Worm (Caenorhabditis elegans) whole organism, L3 larva: ENCODE data around the gene pqn-27.

Experiments
- R02D3.7 ChIP-seq: fragments of 150-350 bp; optimal IDR thresholded peaks from 2 replicates; lab custom pipeline; 2014; ENCODE audit warnings: missing biosample characterization, missing genetic modification characterization
- ZK546.5 ChIP-seq: sonication (generic microtip); optimal IDR thresholded peaks from 2 replicates; lab custom pipeline; 2017; ENCODE audit warnings: missing biosample characterization, missing genetic modification characterization
- ceh-28 ChIP-seq: fragments of 150-350 bp; optimal IDR thresholded peaks from 2 replicates; lab custom pipeline; 2014; ENCODE audit warnings: missing biosample characterization, missing genetic modification reagents, missing genetic modification characterization
- ceh-82 ChIP-seq: fragments of 150-350 bp; optimal IDR thresholded peaks from 2 replicates; lab custom pipeline; 2014; ENCODE audit warnings: missing biosample characterization, missing genetic modification characterization
- fkh-10 ChIP-seq: sonication (generic microtip); optimal IDR thresholded peaks from 2 replicates; lab custom pipeline; 2017; ENCODE audit warnings: missing biosample characterization, missing genetic modification reagents, missing genetic modification characterization
- nhr-23 ChIP-seq: fragments of 150-350 bp; optimal IDR thresholded peaks from 2 replicates; lab custom pipeline; 2014; ENCODE audit warnings: missing biosample characterization, missing genetic modification reagents, missing genetic modification characterization
- nhr-76 ChIP-seq: fragments of 150-350 bp; sonication (generic microtip); optimal IDR thresholded peaks from 5 replicates; lab custom pipeline; 2014; ENCODE audit warnings: missing biosample characterization, missing genetic modification characterization
- pha-4 ChIP-seq: fragments of 150-350 bp; optimal IDR thresholded peaks from 2 replicates; lab custom pipeline; 2014; ENCODE audit warnings: missing biosample characterization, missing genetic modification reagents, missing genetic modification characterization
- pqm-1 ChIP-seq: fragments of 150-350 bp; optimal IDR thresholded peaks from 2 replicates; lab custom pipeline; 2017; ENCODE audit warnings: missing biosample characterization, missing genetic modification characterization, inconsistent platforms
- snpc-4 ChIP-seq: fragments of 150-350 bp; optimal IDR thresholded peaks from 2 replicates; lab custom pipeline; 2014; ENCODE audit warnings: missing biosample characterization, missing genetic modification characterization
- unc-39 ChIP-seq: sonication (generic microtip); optimal IDR thresholded peaks from 4 replicates; lab custom pipeline; 2017; ENCODE audit warnings: missing biosample characterization, missing genetic modification characterization
- ztf-11 ChIP-seq: fragments of 150-350 bp; optimal IDR thresholded peaks from 2 replicates; lab custom pipeline; 2014; ENCODE audit warnings: missing biosample characterization, missing genetic modification characterization
- ztf-4 ChIP-seq: fragments of 150-350 bp; optimal IDR thresholded peaks from 2 replicates; lab custom pipeline; 2014; ENCODE audit warnings: missing biosample characterization, missing genetic modification characterization

ce11 chrII:13436725-13437124, 23.7 kb downstream of the pqn-27 start, which contains the start of gene Y48E1C.4:
- TF ChIP-seq ceh-28 (tag; lab: Kevin White, UChicago) (no peak), ztf-11 (tag; lab: Kevin White, UChicago) (no peak), snpc-4 (tag; lab: Kevin White, UChicago) (no peak), ceh-82 (tag; lab: Kevin White, UChicago) (no peak), nhr-23 (tag; lab: Kevin White, UChicago) (no peak), R02D3.7 (tag; lab: Kevin White, UChicago) (no peak), ZK546.5 (tag; lab: Kevin White, UChicago) (no peak), ztf-4 (tag; lab: Kevin White, UChicago) (no peak), pqm-1 (no peak), unc-39 (tag; lab: Kevin White, UChicago) (no peak), pha-4 (tag; lab: Kevin White, UChicago) (no peak), fkh-10 (GFP tag; lab: Kevin White, UChicago) (no peak), nhr-76 (no peak)
